Worm (Caenorhabditis elegans): ENCODE data around the gene C33A12.4.

ce11 chrIV:9485972-9486371 is 24.4 kb downstream of the C33A12.4 start, which contains the start of gene sru-2:
- TF ChIP-seq ztf-1 (GFP tag; conservative IDR thresholded peaks at IDR 0.05) (no peak), egl-27 (tag; optimal IDR thresholded peaks at IDR 0.05) (no peak), zag-1 (tag; optimal IDR thresholded peaks at IDR 0.05) (no peak), F13H6.1 (tag; optimal IDR thresholded peaks at IDR 0.05) (no peak), elt-3 (tag; optimal IDR thresholded peaks at IDR 0.05) (no peak), lin-13 (GFP tag; optimal IDR thresholded peaks at IDR 0.05) (no peak), ceh-82 (tag; optimal IDR thresholded peaks at IDR 0.05) (no peak), ama-1 (optimal IDR thresholded peaks at IDR 0.05) (no peak)
